Worm (Caenorhabditis elegans): ENCODE measurements around the gene citk-2.

citk-2 gene

DNA sequence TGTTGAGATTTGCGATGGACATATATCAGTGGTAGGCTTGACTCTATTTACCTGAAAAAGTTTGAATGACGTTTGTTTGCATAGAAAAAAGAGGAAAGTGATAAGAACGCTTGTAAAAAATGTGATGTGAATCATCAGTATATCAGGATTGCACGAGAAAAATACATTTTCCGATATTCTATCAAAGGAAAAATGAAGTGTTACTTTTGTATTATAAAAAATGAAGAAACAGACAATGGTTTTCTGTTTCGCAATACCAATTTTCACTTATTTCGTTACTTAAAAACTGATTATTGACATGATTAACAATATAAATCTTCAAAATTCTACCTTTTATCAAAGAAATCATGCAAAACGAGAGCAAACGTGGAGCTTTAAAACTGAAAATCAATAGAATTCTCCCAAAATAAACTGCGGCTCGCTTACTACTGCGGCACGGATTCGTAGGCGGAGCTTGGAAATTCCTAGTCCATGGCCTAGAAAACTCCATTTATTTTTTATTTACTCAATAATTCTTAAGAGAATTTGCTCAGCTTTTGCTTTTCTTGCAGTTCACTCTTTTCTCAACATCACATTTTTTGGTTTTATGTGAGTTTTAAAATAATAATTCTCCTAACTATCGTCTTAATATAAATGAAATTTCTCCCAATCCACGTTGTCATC lies 5.7 kb upstream of the citk-2 start, which contains the start of the genes eif-1 and vps-24 (continued):
- TF ChIP-seq attf-6 (GFP tag; IDR thresholded peaks at IDR 0.05) (no peak), efl-1 (GFP tag; optimal IDR thresholded peaks at IDR 0.05) (no peak), egl-44 (GFP tag; IDR thresholded peaks at IDR 0.05) (no peak), let-607 (tag; optimal IDR thresholded peaks at IDR 0.05) (no peak), madf-6 (GFP tag; IDR thresholded peaks at IDR 0.05) (peak; percentile 51), nhr-179 (tag; optimal IDR thresholded peaks at IDR 0.05) (no peak), K12H6.12 (tag; optimal IDR thresholded peaks at IDR 0.05) (no peak), C06A6.2 (GFP tag; conservative IDR thresholded peaks at IDR 0.05) (no peak), F52B5.7 (tag; optimal IDR thresholded peaks at IDR 0.05) (no peak), pha-4 (tag; optimal IDR thresholded peaks at IDR 0.05) (no peak), D2030.7 (GFP tag; IDR thresholded peaks at IDR 0.05) (no peak), T26A5.8 (tag; optimal IDR thresholded peaks at IDR 0.05) (no peak), rcor-1 (GFP tag; IDR thresholded peaks at IDR 0.05) (no peak), egrh-3 (GFP tag; IDR thresholded peaks at IDR 0.05) (no peak), F39B2.1 (GFP tag; IDR thresholded peaks at IDR 0.05) (no peak), unc-130 (GFP tag; optimal IDR thresholded peaks at IDR 0.05) (peak; percentile 7), F33H1.4 (GFP tag; IDR thresholded peaks at IDR 0.05) (no peak), aptf-3 (GFP tag; IDR thresholded peaks at IDR 0.05) (no peak), ceh-91 (GFP tag; IDR thresholded peaks at IDR 0.05) (no peak), ekl-4 (GFP tag; IDR thresholded peaks at IDR 0.05) (no peak), ztf-6 (GFP tag; IDR thresholded peaks at IDR 0.05) (no peak; the same call in 1 of the 2 replicates), fkh-3 (tag; optimal IDR thresholded peaks at IDR 0.05) (no peak), ceh-27 (GFP tag; optimal IDR thresholded peaks at IDR 0.05) (no peak), bed-1 (GFP tag; IDR thresholded peaks at IDR 0.05) (no peak), snpc-4 (GFP tag; optimal IDR thresholded peaks at IDR 0.05) (no peak), snpc-4 (tag; optimal IDR thresholded peaks at IDR 0.05) (peak in 2 of 4 experiments; percentile 14), akir-1 (GFP tag; optimal IDR thresholded peaks at IDR 0.05) (no peak), him-1 (tag; optimal IDR thresholded peaks at IDR 0.05) (no peak), tbx-9 (tag; optimal IDR thresholded peaks at IDR 0.05; ENCODE audit: borderline replicate concordance) (no peak), chd-7 (tag; optimal IDR thresholded peaks at IDR 0.05) (no peak), somi-1 (GFP tag; optimal IDR thresholded peaks at IDR 0.05) (no peak), mxl-1 (tag; optimal IDR thresholded peaks at IDR 0.05) (no peak), cebp-1 (GFP tag; IDR thresholded peaks at IDR 0.05) (no peak), cebp-1 (tag; optimal IDR thresholded peaks at IDR 0.05) (peak; percentile 45), hlh-12 (tag; optimal IDR thresholded peaks at IDR 0.05) (no peak), Y67H2A.10 (GFP tag; conservative IDR thresholded peaks at IDR 0.05) (no peak), ceh-79 (tag; optimal IDR thresholded peaks at IDR 0.05) (no peak), ceh-40 (GFP tag; IDR thresholded peaks at IDR 0.05) (no peak), lsy-27 (tag; optimal IDR thresholded peaks at IDR 0.05; ENCODE audit: borderline replicate concordance, insufficient read depth) (no peak), F37B4.10 (GFP tag; IDR thresholded peaks at IDR 0.05) (no peak), repo-1 (tag; optimal IDR thresholded peaks at IDR 0.05) (no peak), Y95B8A.8 (GFP tag; IDR thresholded peaks at IDR 0.05) (no peak), madf-3 (GFP tag; IDR thresholded peaks at IDR 0.05) (no peak), attf-5 (GFP tag; optimal IDR thresholded peaks at IDR 0.05) (peak; percentile 75), hmg-1.2 (GFP tag; IDR thresholded peaks at IDR 0.05) (no peak), ceh-58 (GFP tag; IDR thresholded peaks at IDR 0.05) (no peak), nfya-2 (GFP tag; IDR thresholded peaks at IDR 0.05) (no peak), Y53F4B.3 (GFP tag; IDR thresholded peaks at IDR 0.05) (no peak), nhr-27 (tag; optimal IDR thresholded peaks at IDR 0.05) (no peak), lin-40 (tag; optimal IDR thresholded peaks at IDR 0.05) (no peak)

Data from whole organism, young adult.